Fruit fly (Drosophila melanogaster): ENCODE measurements around the gene Gat.

The Gat gene

DNA sequence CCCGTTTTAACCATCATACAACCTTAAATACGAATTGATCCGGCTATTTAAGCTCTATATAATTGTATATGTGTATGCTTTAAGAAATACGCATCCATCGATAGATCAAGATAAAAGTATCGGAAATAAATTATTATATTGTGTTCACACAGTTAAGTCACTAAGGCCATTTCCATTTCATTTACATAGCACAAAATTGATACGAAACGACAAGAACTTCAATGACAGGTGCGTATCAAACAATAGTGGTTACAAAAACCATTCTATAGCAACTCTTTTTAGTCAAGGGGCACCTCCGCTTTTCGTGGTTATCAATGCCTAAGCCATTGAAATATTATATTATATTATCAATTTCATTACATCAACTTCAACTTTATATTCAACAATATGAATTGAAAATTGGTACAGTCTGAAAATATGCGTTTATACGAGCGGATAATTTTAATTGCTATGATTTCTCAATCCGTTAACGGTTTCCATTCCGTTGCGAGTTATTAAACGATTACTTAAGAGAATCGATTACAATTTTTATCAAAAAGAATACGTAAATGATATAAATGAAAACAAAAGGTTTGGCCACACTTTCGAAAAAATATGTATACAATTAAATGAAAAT is 33.7 kb downstream of the Gat start, which contains the start of the genes CG46466 and Slip1 (continued):
- TF ChIP-seq lola (GFP tag; optimal IDR thresholded peaks at IDR 0.05) (peak in 2 of 3 experiments; percentile 27 to 87), corto (GFP tag; optimal IDR thresholded peaks at IDR 0.05) (no peak), CG12219 (GFP tag; optimal IDR thresholded peaks at IDR 0.05) (no peak), Atf6 (GFP tag; IDR thresholded peaks at IDR 0.05) (no peak), CG18764 (GFP tag; optimal IDR thresholded peaks at IDR 0.05) (peak; percentile 12), yki (optimal IDR thresholded peaks at IDR 0.05) (no peak), GATAe (GFP tag; conservative IDR thresholded peaks at IDR 0.05) (no peak), CG10267 (tag; optimal IDR thresholded peaks at IDR 0.05) (peak; percentile 25), CG13424 (tag; optimal IDR thresholded peaks at IDR 0.05) (peak; percentile 33), Rfx (GFP tag; IDR thresholded peaks at IDR 0.05) (no peak), CG2889 (GFP tag; IDR thresholded peaks at IDR 0.05) (no peak), tin (GFP tag; optimal IDR thresholded peaks at IDR 0.05) (no peak), jing (GFP tag; optimal IDR thresholded peaks at IDR 0.05) (no peak), MESR4 (GFP tag; optimal IDR thresholded peaks at IDR 0.05) (no peak), CG2120 (GFP tag; optimal IDR thresholded peaks at IDR 0.05) (peak; percentile 17), mam (GFP tag; optimal IDR thresholded peaks at IDR 0.05) (peak; percentile 9), CG9437 (GFP tag; optimal IDR thresholded peaks at IDR 0.05) (peak; percentile 93), CG6791 (GFP tag; IDR thresholded peaks at IDR 0.05; ENCODE audit: partially characterized antibody) (no peak), jumu (GFP tag; optimal IDR thresholded peaks at IDR 0.05) (no peak), CG10462 (GFP tag; optimal IDR thresholded peaks at IDR 0.05) (no peak), B-H1 (GFP tag; IDR thresholded peaks at IDR 0.05) (no peak), lbe (GFP tag; optimal IDR thresholded peaks at IDR 0.05) (no peak), Hand (GFP tag; optimal IDR thresholded peaks at IDR 0.05) (no peak), CG11696 (GFP tag; IDR thresholded peaks at IDR 0.05) (no peak), CG1602 (GFP tag; optimal IDR thresholded peaks at IDR 0.05) (no peak), CG9727 (GFP tag; optimal IDR thresholded peaks at IDR 0.05) (no peak), wek (GFP tag; optimal IDR thresholded peaks at IDR 0.05) (no peak), Nf-YA (GFP tag; IDR thresholded peaks at IDR 0.05) (no peak), CG12071 (GFP tag; optimal IDR thresholded peaks at IDR 0.05) (no peak), Neu2 (GFP tag; optimal IDR thresholded peaks at IDR 0.05; ENCODE audit: borderline replicate concordance) (no peak), Bgb (GFP tag; IDR thresholded peaks at IDR 0.05; ENCODE audit: partially characterized antibody) (no peak), CG12236 (GFP tag; optimal IDR thresholded peaks at IDR 0.05) (no peak), bsh (GFP tag; optimal IDR thresholded peaks at IDR 0.05) (peak in 1 of 2 experiments; percentile 11), CG7987 (GFP tag; optimal IDR thresholded peaks at IDR 0.05) (no peak), fd102C (GFP tag; optimal IDR thresholded peaks at IDR 0.05) (no peak), Hr78 (GFP tag; optimal IDR thresholded peaks at IDR 0.05) (no peak), BEAF-32 (GFP tag; optimal IDR thresholded peaks at IDR 0.05) (peak; percentile 73), HmgZ (tag; optimal IDR thresholded peaks at IDR 0.05) (peak; percentile 25), Opbp (GFP tag; IDR thresholded peaks at IDR 0.05; ENCODE audit: partially characterized antibody) (no peak), CG5953 (GFP tag; IDR thresholded peaks at IDR 0.05) (no peak), az2 (GFP tag; optimal IDR thresholded peaks at IDR 0.05) (peak; percentile 6), CG15073 (GFP tag; optimal IDR thresholded peaks at IDR 0.05) (no peak), tgo (GFP tag; IDR thresholded peaks at IDR 0.05) (no peak), CG14965 (GFP tag; optimal IDR thresholded peaks at IDR 0.05; ENCODE audit: borderline replicate concordance) (no peak), dmrt11E (tag; optimal IDR thresholded peaks at IDR 0.05) (peak; percentile 26), unc-4 (GFP tag; IDR thresholded peaks at IDR 0.05; ENCODE audit: partially characterized antibody) (peak; percentile 21; the same call in 1 of the 2 replicates), CG2199 (GFP tag; IDR thresholded peaks at IDR 0.05) (no peak), CG10565 (GFP tag; optimal IDR thresholded peaks at IDR 0.05) (no peak), CG33557 (GFP tag; optimal IDR thresholded peaks at IDR 0.05) (peak; percentile 29)

Data from whole organism, embryonic.